Fruit fly (Drosophila melanogaster): ENCODE measurements around the gene CG9953.

The CG9953 gene

DNA sequence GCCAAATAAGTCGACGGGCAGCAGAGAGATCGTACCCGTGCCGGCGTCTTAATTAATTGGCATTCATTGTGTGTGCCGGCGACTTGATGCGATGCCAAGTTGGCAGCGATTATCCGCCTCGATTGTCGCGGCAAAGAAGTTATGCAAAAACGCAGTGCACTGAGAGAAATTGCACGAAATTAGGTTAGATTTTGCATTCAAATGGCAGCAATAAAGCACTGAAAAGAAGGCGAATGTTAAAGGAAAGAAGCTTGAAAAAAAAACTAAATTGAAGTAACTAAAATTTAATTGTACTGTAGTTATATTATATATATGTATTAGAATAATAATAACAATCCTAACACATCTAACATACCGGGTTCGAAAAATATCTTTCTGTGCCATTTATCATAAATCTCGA lies 33.7 kb downstream of the CG9953 start:
- TF ChIP-seq CG7963 (GFP tag; IDR thresholded peaks at IDR 0.05; ENCODE audit: partially characterized antibody) (no peak), CG2678 (tag; optimal IDR thresholded peaks at IDR 0.05) (peak; percentile 3), Sox102F (GFP tag; optimal IDR thresholded peaks at IDR 0.05) (peak; percentile 22), Taf1 (GFP tag; IDR thresholded peaks at IDR 0.05) (no peak), dmrt99B (tag; optimal IDR thresholded peaks at IDR 0.05) (peak; percentile 26), CG3726 (GFP tag; IDR thresholded peaks at IDR 0.05) (no peak), Med (GFP tag) (peak; percentile 19), insv (GFP tag; optimal IDR thresholded peaks at IDR 0.05) (no peak), slbo (GFP tag; IDR thresholded peaks at IDR 0.05) (peak; percentile 23; the same call in 1 of the 2 replicates), CG15269 (tag; optimal IDR thresholded peaks at IDR 0.05) (peak; percentile 37), CG11504 (tag; optimal IDR thresholded peaks at IDR 0.05) (peak; percentile 21), fd96Cb (tag; optimal IDR thresholded peaks at IDR 0.05) (no peak), gem (tag; optimal IDR thresholded peaks at IDR 0.05) (peak; percentile 17), Rfx (GFP tag; IDR thresholded peaks at IDR 0.05) (peak; percentile 36; the same call in 1 of the 2 replicates), tx (GFP tag; optimal IDR thresholded peaks at IDR 0.05) (no peak), Hr51 (GFP tag; optimal IDR thresholded peaks at IDR 0.05) (peak in 1 of 2 experiments; percentile 39), dysf (GFP tag; IDR thresholded peaks at IDR 0.05) (peak; percentile 55; the same call in 2 of the 3 replicates), Drgx (GFP tag; IDR thresholded peaks at IDR 0.05) (peak; percentile 24; the same call in 1 of the 2 replicates)

DNA sequence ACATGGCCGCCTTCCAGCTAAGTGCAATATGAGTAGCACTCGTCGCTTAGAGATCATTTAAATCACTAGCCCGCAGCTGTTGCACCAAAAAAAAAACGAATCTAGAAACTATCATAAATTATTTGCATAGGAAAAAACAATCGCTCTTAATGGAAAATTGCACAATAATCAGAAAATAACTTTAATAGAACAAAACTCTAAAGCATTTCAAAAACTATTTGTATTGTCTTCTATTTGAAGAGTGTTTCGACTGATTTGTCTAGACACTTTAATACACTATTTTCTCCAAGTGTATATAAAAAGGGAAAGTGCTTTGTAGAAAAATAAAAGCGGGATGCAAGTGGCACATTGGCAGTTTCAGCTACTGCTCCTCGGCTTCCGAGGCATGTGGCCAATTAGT lies 37.0 kb downstream of the CG9953 start:
- TF ChIP-seq bsh (GFP tag; optimal IDR thresholded peaks at IDR 0.05), result peak in 1 of 2 experiments; percentile 25
- TF ChIP-seq Blimp-1 (GFP tag; optimal IDR thresholded peaks at IDR 0.05), result peak; percentile 42
- no peak for TF ChIP-seq CG17186 (GFP tag; optimal IDR thresholded peaks at IDR 0.05)
- peak in 1 of 2 experiments; percentile 6 for TF ChIP-seq Hr51 (GFP tag; optimal IDR thresholded peaks at IDR 0.05)
- TF ChIP-seq Sox102F (GFP tag; optimal IDR thresholded peaks at IDR 0.05), result peak; percentile 51
- no peak for TF ChIP-seq CG10147 (GFP tag; optimal IDR thresholded peaks at IDR 0.05)
- no peak for TF ChIP-seq dimm (GFP tag; IDR thresholded peaks at IDR 0.05)
- no peak for TF ChIP-seq Hsf (GFP tag; optimal IDR thresholded peaks at IDR 0.05)
- peak; percentile 30 for TF ChIP-seq gem (tag; optimal IDR thresholded peaks at IDR 0.05)
- peak; percentile 4 for TF ChIP-seq Oli (tag; optimal IDR thresholded peaks at IDR 0.05)
- TF ChIP-seq Nf-YB (GFP tag; optimal IDR thresholded peaks at IDR 0.05), result no peak

DNA sequence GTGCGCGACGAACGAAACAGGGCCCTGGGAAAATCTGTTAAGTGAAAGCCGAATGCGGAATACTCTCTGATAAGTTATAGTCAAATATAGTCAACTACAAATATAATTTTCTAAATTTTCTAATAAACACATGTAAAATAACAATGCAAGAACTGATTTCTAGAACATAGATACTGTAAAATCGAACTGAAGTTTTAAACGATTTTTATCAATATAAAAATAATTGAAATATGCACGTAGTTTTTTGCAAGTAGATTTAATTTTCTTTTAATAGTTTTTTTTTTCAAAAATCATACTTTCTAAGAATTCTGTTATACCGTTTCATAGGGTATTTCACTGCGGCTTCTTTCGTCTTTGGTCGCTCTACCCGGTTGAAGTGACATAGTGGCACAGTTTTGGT lies 38.9 kb downstream of the CG9953 start:
- TF ChIP-seq stc (GFP tag; IDR thresholded peaks at IDR 0.05) (peak; percentile 76), vnd (GFP tag; IDR thresholded peaks at IDR 0.05; ENCODE audit: partially characterized antibody) (no peak), CG8290 (GFP tag; optimal IDR thresholded peaks at IDR 0.05) (peak; percentile 9), CG8290 (tag; optimal IDR thresholded peaks at IDR 0.05) (no peak), fd3F (GFP tag; optimal IDR thresholded peaks at IDR 0.05) (peak; percentile 77), corto (GFP tag; optimal IDR thresholded peaks at IDR 0.05) (no peak), inv (GFP tag; IDR thresholded peaks at IDR 0.05; ENCODE audit: partially characterized antibody) (no peak), p53 (GFP tag; optimal IDR thresholded peaks at IDR 0.05) (no peak), Oli (tag; optimal IDR thresholded peaks at IDR 0.05) (peak; percentile 93), bowl (GFP tag; IDR thresholded peaks at IDR 0.05) (peak; percentile 29; the same call in 1 of the 2 replicates), Stat92E (GFP tag; optimal IDR thresholded peaks at IDR 0.05) (peak in 1 of 3 experiments; percentile 28), Usf (GFP tag; optimal IDR thresholded peaks at IDR 0.05) (peak; percentile 19), Six4 (GFP tag; optimal IDR thresholded peaks at IDR 0.05) (peak; percentile 77), fd64A (GFP tag; optimal IDR thresholded peaks at IDR 0.05) (no peak), Fer1 (GFP tag; optimal IDR thresholded peaks at IDR 0.05) (peak; percentile 90), sug (tag; optimal IDR thresholded peaks at IDR 0.05) (peak; percentile 75), gsb (GFP tag; IDR thresholded peaks at IDR 0.05) (0 out of 2 replicates have a peak, but pooled peaks have one; percentile 17), CG9797 (GFP tag; optimal IDR thresholded peaks at IDR 0.05) (no peak), Chrac-16 (GFP tag; optimal IDR thresholded peaks at IDR 0.05) (peak; percentile 54), CG43689 (GFP tag; IDR thresholded peaks at IDR 0.05) (peak; percentile 41; the same call in 1 of the 2 replicates), kah (GFP tag; optimal IDR thresholded peaks at IDR 0.05) (peak; percentile 81), CG12659 (GFP tag; optimal IDR thresholded peaks at IDR 0.05) (peak; percentile 91)

Data from whole organism, embryonic.